Worm (Caenorhabditis elegans) whole organism, mixed stage, embryonic: Measurements from ENCODE around the gene C05C10.2.

Source experiments
- M03D4.4 ChIP-seq: sonication (generic microtip); optimal IDR thresholded peaks from 2 replicates; lab custom pipeline; 2017; ENCODE audit warnings: mild to moderate bottlenecking, missing genetic modification characterization, missing compliant biosample characterization
- bed-3 ChIP-seq: fragments of 200-800 bp; sonication (Bioruptor generic); optimal IDR thresholded peaks from 3 replicates; lab custom pipeline; 2018; ENCODE audit warnings: mild to moderate bottlenecking, missing genetic modification characterization, moderate library complexity, missing compliant biosample characterization
- blmp-1 ChIP-seq: fragments of 150-350 bp; optimal IDR thresholded peaks from 2 replicates; lab custom pipeline; 2014; ENCODE audit warnings: missing biosample characterization, missing genetic modification characterization
- ceh-39 ChIP-seq: fragments of 150-350 bp; optimal IDR thresholded peaks from 2 replicates; lab custom pipeline; 2014; ENCODE audit warnings: missing biosample characterization, missing genetic modification characterization
- ceh-43 ChIP-seq: fragments of 200-800 bp; sonication (Bioruptor generic); optimal IDR thresholded peaks from 2 replicates; lab custom pipeline; 2018; ENCODE audit warnings: mild to moderate bottlenecking, missing genetic modification characterization, moderate library complexity, missing compliant biosample characterization
- ceh-83 ChIP-seq: fragments of 200-800 bp; sonication (Bioruptor generic); optimal IDR thresholded peaks from 2 replicates; lab custom pipeline; 2018; ENCODE audit warnings: mild to moderate bottlenecking, missing genetic modification characterization, missing compliant biosample characterization
- ces-1 ChIP-seq: fragments of 150-350 bp; optimal IDR thresholded peaks from 2 replicates; lab custom pipeline; 2014; ENCODE audit warnings: missing biosample characterization, missing genetic modification reagents, missing genetic modification characterization
- drap-1 ChIP-seq: fragments of 200-800 bp; sonication (Bioruptor generic); optimal IDR thresholded peaks from 3 replicates; lab custom pipeline; 2018; ENCODE audit warnings: mild to moderate bottlenecking, missing genetic modification characterization, missing compliant biosample characterization
- elt-1 ChIP-seq: sonication (generic microtip); optimal IDR thresholded peaks from 2 replicates; lab custom pipeline; 2017; ENCODE audit warnings: missing genetic modification characterization, mild to moderate bottlenecking, missing compliant biosample characterization, antibody characterized with exemption, moderate library complexity, borderline replicate concordance; ENCODE audit not compliant: insufficient read depth
- elt-3 ChIP-seq: fragments of 150-350 bp; optimal IDR thresholded peaks from 2 replicates; lab custom pipeline; 2014; ENCODE audit warnings: missing biosample characterization, missing genetic modification characterization
- ham-2 ChIP-seq: fragments of 200-800 bp; sonication (Bioruptor generic); optimal IDR thresholded peaks from 2 replicates; lab custom pipeline; 2018; ENCODE audit warnings: mild to moderate bottlenecking, missing genetic modification characterization, missing compliant biosample characterization
- hlh-1 ChIP-seq: fragments of 150-350 bp; optimal IDR thresholded peaks from 2 replicates; lab custom pipeline; 2014; ENCODE audit warnings: missing biosample characterization, missing genetic modification reagents, missing genetic modification characterization
- lin-13 ChIP-seq: fragments of 150-350 bp; optimal IDR thresholded peaks from 2 replicates; lab custom pipeline; 2014; ENCODE audit warnings: missing biosample characterization, missing genetic modification characterization
- lin-32 ChIP-seq: fragments of 200-800 bp; sonication (Bioruptor generic); optimal IDR thresholded peaks from 2 replicates; lab custom pipeline; 2018; ENCODE audit warnings: mild to moderate bottlenecking, missing genetic modification characterization, missing compliant biosample characterization
- lsy-2 ChIP-seq: fragments of 150-350 bp; optimal IDR thresholded peaks from 2 replicates; lab custom pipeline; 2014; ENCODE audit warnings: missing biosample characterization, missing genetic modification characterization
- mab-5 ChIP-seq: fragments of 150-350 bp; optimal IDR thresholded peaks from 2 replicates; lab custom pipeline; 2014; ENCODE audit warnings: missing biosample characterization, missing genetic modification characterization
- mep-1 ChIP-seq: fragments of 150-350 bp; optimal IDR thresholded peaks from 2 replicates; lab custom pipeline; 2017; ENCODE audit warnings: missing biosample characterization, missing genetic modification reagents, missing genetic modification characterization, inconsistent platforms
- mls-2 ChIP-seq: sonication (generic microtip); optimal IDR thresholded peaks from 2 replicates; lab custom pipeline; 2016; ENCODE audit warnings: mild to moderate bottlenecking, missing genetic modification characterization, moderate library complexity, missing compliant biosample characterization
- nhr-12 ChIP-seq: fragments of 150-350 bp; optimal IDR thresholded peaks from 2 replicates; lab custom pipeline; 2014; ENCODE audit warnings: missing biosample characterization, missing genetic modification characterization
- nhr-2 ChIP-seq: fragments of 150-350 bp; optimal IDR thresholded peaks from 2 replicates; lab custom pipeline; 2014; ENCODE audit warnings: missing biosample characterization, missing genetic modification characterization
- nhr-237 ChIP-seq: fragments of 150-350 bp; optimal IDR thresholded peaks from 2 replicates; lab custom pipeline; 2014; ENCODE audit warnings: missing biosample characterization, missing genetic modification characterization
- nhr-28 ChIP-seq: fragments of 150-350 bp; optimal IDR thresholded peaks from 2 replicates; lab custom pipeline; 2014; ENCODE audit warnings: missing biosample characterization, missing genetic modification characterization
- nhr-76 ChIP-seq: sonication (generic microtip); optimal IDR thresholded peaks from 2 replicates; lab custom pipeline; 2017; ENCODE audit warnings: missing biosample characterization, missing genetic modification characterization
- pha-4 ChIP-seq: fragments of 150-350 bp; optimal IDR thresholded peaks from 2 replicates; lab custom pipeline; 2018; ENCODE audit warnings: missing biosample characterization, missing genetic modification reagents, missing genetic modification characterization
- sem-2 ChIP-seq: fragments of 200-800 bp; sonication (Bioruptor generic); optimal IDR thresholded peaks from 2 replicates; lab custom pipeline; 2018; ENCODE audit warnings: mild to moderate bottlenecking, missing genetic modification characterization, missing compliant biosample characterization
- snpc-4 ChIP-seq: fragments of 150-350 bp; optimal IDR thresholded peaks from 2 replicates; lab custom pipeline; 2014; ENCODE audit warnings: missing biosample characterization, missing genetic modification characterization
- sptf-1 ChIP-seq: sonication (generic microtip); optimal IDR thresholded peaks from 2 replicates; lab custom pipeline; 2017; ENCODE audit warnings: mild to moderate bottlenecking, missing genetic modification characterization, moderate library complexity, missing compliant biosample characterization
- unc-120 ChIP-seq: sonication (generic microtip); optimal IDR thresholded peaks from 2 replicates; lab custom pipeline; 2017; ENCODE audit warnings: missing genetic modification characterization, missing compliant biosample characterization; ENCODE audit not compliant: poor library complexity, severe bottlenecking
- unc-39 ChIP-seq: fragments of 150-350 bp; optimal IDR thresholded peaks from 2 replicates; lab custom pipeline; 2014; ENCODE audit warnings: missing biosample characterization, missing genetic modification characterization
- unc-62 ChIP-seq: fragments of 150-350 bp; optimal IDR thresholded peaks from 2 replicates; lab custom pipeline; 2014; ENCODE audit warnings: missing biosample characterization, missing genetic modification reagents, missing genetic modification characterization
- zip-8 ChIP-seq: fragments of 150-350 bp; optimal IDR thresholded peaks from 2 replicates; lab custom pipeline; 2014; ENCODE audit warnings: missing biosample characterization, missing genetic modification characterization
- ztf-11 ChIP-seq: fragments of 150-350 bp; optimal IDR thresholded peaks from 2 replicates; lab custom pipeline; 2014; ENCODE audit warnings: missing biosample characterization, missing genetic modification characterization

The C05C10.2 gene

DNA sequence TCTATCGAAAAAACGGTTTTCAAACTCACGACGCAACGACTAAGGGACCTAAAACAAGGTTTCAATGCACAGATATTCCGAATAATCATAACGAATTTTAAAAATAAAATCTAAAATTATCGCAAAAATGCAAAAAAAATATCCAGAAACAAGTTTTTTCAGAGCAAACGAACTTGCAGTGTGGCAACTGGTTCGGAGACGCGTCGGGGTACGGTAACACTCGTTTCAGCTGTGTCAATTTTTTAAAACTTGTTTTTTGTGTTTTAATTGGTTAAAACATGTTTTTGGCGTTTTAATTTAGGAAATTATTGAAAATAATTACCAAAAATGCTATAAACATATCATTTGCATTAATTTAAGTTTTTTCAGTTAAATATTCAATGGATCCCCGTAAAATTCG lies 29.6 kb upstream of the C05C10.2 start, which contains the start of gene C08H9.16:
TSS of gene C08H9.16 (plus strand) at position 370 of the 400 bp plus-strand sequence.
- TF ChIP-seq bed-3 (GFP tag; lab: Kevin White, UChicago), result no peak
- TF ChIP-seq ceh-43, result no peak
- no peak for TF ChIP-seq mab-5 (tag; lab: Kevin White, UChicago)
- TF ChIP-seq hlh-1 (tag; lab: Kevin White, UChicago), result peak; percentile 59
- no peak for TF ChIP-seq elt-1 (tag; lab: Kevin White, UChicago)
- peak; percentile 36 for TF ChIP-seq mep-1
- TF ChIP-seq drap-1, result no peak
- peak; percentile 11 for TF ChIP-seq lin-13 (tag; lab: Kevin White, UChicago)
- TF ChIP-seq lsy-2 (tag; lab: Kevin White, UChicago), result peak; percentile 95
- no peak for TF ChIP-seq unc-120
- no peak for TF ChIP-seq nhr-28 (tag; lab: Kevin White, UChicago)
- TF ChIP-seq nhr-237 (tag; lab: Kevin White, UChicago), result no peak
- TF ChIP-seq nhr-2, result no peak
- no peak for TF ChIP-seq snpc-4 (tag; lab: Kevin White, UChicago)
- TF ChIP-seq ceh-39 (tag; lab: Kevin White, UChicago), result no peak
- TF ChIP-seq lin-32 (GFP tag; lab: Kevin White, UChicago), result no peak
- TF ChIP-seq unc-39 (tag; lab: Kevin White, UChicago), result no peak

ce11 chrII:9894435-9894834 lies 27.6 kb upstream of the C05C10.2 start, which contains the start of gene F26C11.1:
F26C11.1 (plus strand) TSS chrII:9894735.
- no peak for TF ChIP-seq ceh-43
- TF ChIP-seq sptf-1 (tag; lab: Kevin White, UChicago), result no peak
- TF ChIP-seq lin-13 (tag; lab: Kevin White, UChicago), result no peak
- no peak for TF ChIP-seq hlh-1 (tag; lab: Kevin White, UChicago)
- TF ChIP-seq mls-2 (tag; lab: Kevin White, UChicago), result no peak
- no peak for TF ChIP-seq mab-5 (tag; lab: Kevin White, UChicago)
- no peak for TF ChIP-seq nhr-28 (tag; lab: Kevin White, UChicago)
- TF ChIP-seq blmp-1 (tag; lab: Kevin White, UChicago), result no peak
- TF ChIP-seq ceh-83 (GFP tag; lab: Kevin White, UChicago), result no peak
- TF ChIP-seq nhr-12 (tag; lab: Kevin White, UChicago), result no peak
- TF ChIP-seq nhr-76 (tag; lab: Kevin White, UChicago), result no peak
- TF ChIP-seq ces-1 (GFP tag; lab: Kevin White, UChicago), result no peak
- TF ChIP-seq ceh-39 (tag; lab: Kevin White, UChicago), result no peak
- TF ChIP-seq, all 35 proteins: peak for 0

DNA sequence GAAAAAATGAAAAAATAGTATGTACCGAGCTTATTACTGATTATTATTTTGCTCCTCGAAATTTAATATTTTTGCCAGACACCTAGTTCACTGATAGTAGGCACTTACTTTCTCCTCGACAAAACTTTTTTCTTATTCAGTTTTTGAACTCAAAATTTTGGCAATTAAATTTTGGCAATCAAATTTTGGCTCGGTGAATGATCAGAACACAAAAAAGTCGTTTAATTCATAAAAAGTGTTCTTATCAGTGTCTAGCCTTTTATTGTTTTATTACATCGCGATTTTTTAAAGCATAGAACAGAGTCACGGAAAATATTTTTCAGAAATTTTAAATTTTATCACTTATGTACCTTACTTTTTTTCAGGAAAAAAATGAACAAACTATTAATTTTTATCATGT lies 26.8 kb upstream of the C05C10.2 start:
- TF ChIP-seq ham-2 (GFP tag; lab: Kevin White, UChicago), result no peak
- no peak for TF ChIP-seq nhr-2
- no peak for TF ChIP-seq ztf-11 (tag; lab: Kevin White, UChicago)
- TF ChIP-seq mab-5 (tag; lab: Kevin White, UChicago), result no peak
- no peak for TF ChIP-seq snpc-4 (tag; lab: Kevin White, UChicago)
- TF ChIP-seq drap-1, result no peak
- TF ChIP-seq unc-120, result no peak
- TF ChIP-seq lsy-2 (tag; lab: Kevin White, UChicago), result no peak
- no peak for TF ChIP-seq zip-8 (tag; lab: Kevin White, UChicago)
- no peak for TF ChIP-seq nhr-237 (tag; lab: Kevin White, UChicago)
- no peak for TF ChIP-seq sptf-1 (tag; lab: Kevin White, UChicago)
- TF ChIP-seq lin-32 (GFP tag; lab: Kevin White, UChicago), result no peak

DNA sequence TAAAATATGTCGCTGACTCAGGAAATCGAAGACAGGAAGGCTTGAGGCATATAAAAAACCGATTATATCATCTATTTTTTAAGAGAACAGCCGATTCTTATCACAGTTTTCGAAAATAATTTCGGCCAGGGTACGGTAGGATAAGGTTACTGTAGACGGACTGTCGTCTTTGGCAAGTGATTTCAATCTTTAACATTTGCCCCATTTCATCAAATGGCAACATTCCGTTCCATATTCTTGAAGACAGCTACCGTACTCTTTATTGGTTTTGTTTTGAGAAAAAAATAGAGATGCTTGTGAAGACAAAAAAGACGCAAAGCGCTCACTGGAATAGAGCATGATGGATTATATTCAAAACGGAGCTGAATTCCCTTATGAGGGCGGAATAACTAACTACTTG lies 23.3 kb upstream of the C05C10.2 start:
- TF ChIP-seq elt-1 (tag; lab: Kevin White, UChicago), result no peak
- TF ChIP-seq M03D4.4, result no peak
- no peak for TF ChIP-seq mab-5 (tag; lab: Kevin White, UChicago)
- no peak for TF ChIP-seq elt-3
- TF ChIP-seq nhr-12 (tag; lab: Kevin White, UChicago), result no peak
- no peak for TF ChIP-seq hlh-1 (tag; lab: Kevin White, UChicago)
- no peak for TF ChIP-seq unc-62 (GFP tag; lab: Kevin White, UChicago)
- no peak for TF ChIP-seq ces-1 (GFP tag; lab: Kevin White, UChicago)
- TF ChIP-seq sem-2 (GFP tag; lab: Kevin White, UChicago), result no peak
- no peak for TF ChIP-seq snpc-4 (tag; lab: Kevin White, UChicago)
- TF ChIP-seq blmp-1 (tag; lab: Kevin White, UChicago), result no peak
- TF ChIP-seq unc-39 (tag; lab: Kevin White, UChicago), result no peak
- no peak for TF ChIP-seq lin-13 (tag; lab: Kevin White, UChicago)
- TF ChIP-seq ceh-83 (GFP tag; lab: Kevin White, UChicago), result no peak
- TF ChIP-seq pha-4, result no peak
- TF ChIP-seq ztf-11 (tag; lab: Kevin White, UChicago), result no peak
- TF ChIP-seq mls-2 (tag; lab: Kevin White, UChicago), result no peak
- TF ChIP-seq ceh-43, result no peak
- TF ChIP-seq lsy-2 (tag; lab: Kevin White, UChicago), result no peak
